Fruit fly (Drosophila melanogaster) whole organism, embryonic: ENCODE data around the gene Pax.

Source experiments
- Adf1 ChIP-seq: fragments of 200-800 bp; sonication (Bioruptor generic); IDR thresholded peaks from 2 replicates; pipeline ENCODE4 v1.3.6; 2022; ENCODE audit warnings: missing biosample characterization, missing genetic modification characterization
- Asciz ChIP-seq: fragments of 200-800 bp; sonication (Bioruptor generic); optimal IDR thresholded peaks from 2 replicates; lab custom pipeline; 2017; ENCODE audit warnings: missing biosample characterization, mild to moderate bottlenecking, missing genetic modification characterization, missing genetic modification reagents
- CG11093 ChIP-seq: fragments of 200-800 bp; sonication (Bioruptor generic); IDR thresholded peaks from 3 replicates; pipeline ENCODE4 v1.3.6; 2022; ENCODE audit warnings: missing biosample characterization, missing genetic modification characterization
- CG11560 ChIP-seq: fragments of 200-800 bp; sonication (Bioruptor generic); IDR thresholded peaks from 3 replicates; pipeline ENCODE4 v1.3.6; 2022; ENCODE audit warnings: missing biosample characterization, missing genetic modification characterization
- CG12071 ChIP-seq: fragments of 200-800 bp; sonication (Bioruptor generic); optimal IDR thresholded peaks from 3 replicates; lab custom pipeline; 2018; ENCODE audit warnings: missing biosample characterization, mild to moderate bottlenecking, missing genetic modification characterization
- CG12219 ChIP-seq: fragments of 200-800 bp; sonication (Bioruptor generic); optimal IDR thresholded peaks from 3 replicates; lab custom pipeline; 2018; ENCODE audit warnings: missing biosample characterization, mild to moderate bottlenecking, missing genetic modification characterization
- CG13287 ChIP-seq: fragments of 200-800 bp; sonication (Bioruptor generic); IDR thresholded peaks from 2 replicates; pipeline ENCODE4 v1.3.6; 2022; ENCODE audit warnings: missing biosample characterization, missing genetic modification characterization; ENCODE audit not compliant: partially characterized antibody
- CG15514 ChIP-seq: fragments of 200-800 bp; sonication (Bioruptor generic); optimal IDR thresholded peaks from 3 replicates; lab custom pipeline; 2017; ENCODE audit warnings: missing biosample characterization, missing genetic modification characterization, mild to moderate bottlenecking, moderate library complexity, missing genetic modification reagents
- CG16779 ChIP-seq: fragments of 200-800 bp; sonication (Bioruptor generic); IDR thresholded peaks from 2 replicates; pipeline ENCODE4 v1.3.6; 2022; ENCODE audit warnings: missing biosample characterization, missing genetic modification characterization
- CG17328 ChIP-seq: fragments of 200-800 bp; sonication (Bioruptor generic); IDR thresholded peaks from 2 replicates; pipeline ENCODE4 v1.3.6; 2022; ENCODE audit warnings: missing biosample characterization, missing genetic modification characterization
- CG17829 ChIP-seq: fragments of 200-800 bp; optimal IDR thresholded peaks from 2 replicates; lab custom pipeline; 2019; ENCODE audit warnings: missing biosample characterization, mild to moderate bottlenecking, missing genetic modification characterization, moderate library complexity
- CG17912 ChIP-seq: fragments of 200-800 bp; sonication (Bioruptor generic); optimal IDR thresholded peaks from 2 replicates; lab custom pipeline; 2018; ENCODE audit warnings: missing biosample characterization, mild to moderate bottlenecking, missing genetic modification characterization
- CG1792 ChIP-seq: fragments of 200-800 bp; sonication (Bioruptor generic); optimal IDR thresholded peaks from 2 replicates; lab custom pipeline; 2016; ENCODE audit warnings: missing biosample characterization, missing genetic modification characterization
- CG2120 ChIP-seq: fragments of 200-800 bp; sonication (Bioruptor generic); optimal IDR thresholded peaks from 3 replicates; lab custom pipeline; 2016; ENCODE audit warnings: missing biosample characterization, missing genetic modification characterization
- CG30431 ChIP-seq: fragments of 200-800 bp; sonication (Bioruptor generic); optimal IDR thresholded peaks from 2 replicates; lab custom pipeline; 2017; ENCODE audit warnings: missing biosample characterization, missing genetic modification characterization
- CG31441 ChIP-seq: fragments of 200-800 bp; sonication (Bioruptor generic); IDR thresholded peaks from 2 replicates; pipeline ENCODE4 v1.3.6; 2022; ENCODE audit warnings: missing biosample characterization, missing genetic modification characterization
- CG32772 ChIP-seq: fragments of 200-800 bp; sonication (Bioruptor generic); IDR thresholded peaks from 2 replicates; pipeline ENCODE4 v1.3.6; 2022; ENCODE audit warnings: missing biosample characterization, missing genetic modification characterization
- CG3407 ChIP-seq: fragments of 200-800 bp; sonication (Bioruptor generic); optimal IDR thresholded peaks from 2 replicates; lab custom pipeline; 2018; ENCODE audit warnings: missing biosample characterization, mild to moderate bottlenecking, missing genetic modification characterization
- CG34376 ChIP-seq: fragments of 200-800 bp; sonication (Bioruptor generic); optimal IDR thresholded peaks from 2 replicates; lab custom pipeline; 2018; ENCODE audit warnings: missing biosample characterization, mild to moderate bottlenecking, missing genetic modification characterization
- CG3995 ChIP-seq: fragments of 200-800 bp; sonication (Bioruptor generic); optimal IDR thresholded peaks from 3 replicates; lab custom pipeline; 2016; ENCODE audit warnings: missing biosample characterization, missing genetic modification characterization
- CG6654 ChIP-seq: fragments of 200-800 bp; sonication (Bioruptor generic); optimal IDR thresholded peaks from 2 replicates; lab custom pipeline; 2017; ENCODE audit warnings: missing biosample characterization, mild to moderate bottlenecking, missing genetic modification characterization
- CG6813 ChIP-seq: fragments of 200-800 bp; sonication (Bioruptor generic); optimal IDR thresholded peaks from 2 replicates; lab custom pipeline; 2017; ENCODE audit warnings: missing biosample characterization, missing genetic modification characterization, mild to moderate bottlenecking, moderate library complexity, missing genetic modification reagents
- CG8281 ChIP-seq: fragments of 200-800 bp; sonication (Bioruptor generic); optimal IDR thresholded peaks from 2 replicates; lab custom pipeline; 2018; ENCODE audit warnings: missing biosample characterization, mild to moderate bottlenecking, missing genetic modification characterization, moderate library complexity
- E2f2 ChIP-seq: fragments of 200-800 bp; sonication (Bioruptor generic); IDR thresholded peaks from 2 replicates; pipeline ENCODE4 v1.3.6; 2022; ENCODE audit warnings: missing biosample characterization, missing genetic modification characterization
- HLH4C ChIP-seq: fragments of 200-800 bp; sonication (Bioruptor generic); IDR thresholded peaks from 3 replicates; pipeline ENCODE4 v1.3.6; 2022; ENCODE audit warnings: missing biosample characterization, missing genetic modification characterization; ENCODE audit not compliant: partially characterized antibody
- HLH54F ChIP-seq: fragments of 200-800 bp; sonication (Bioruptor generic); optimal IDR thresholded peaks from 3 replicates; lab custom pipeline; 2016; ENCODE audit warnings: missing biosample characterization, missing genetic modification characterization
- Hr39 ChIP-seq: fragments of >200 bp; optimal IDR thresholded peaks from 2 replicates; lab custom pipeline; 2017
- MTF-1 ChIP-seq: fragments of 200-800 bp; sonication (Bioruptor generic); optimal IDR thresholded peaks from 2 replicates; lab custom pipeline; 2018; ENCODE audit warnings: missing biosample characterization, mild to moderate bottlenecking, missing genetic modification characterization, borderline replicate concordance
- NC2α ChIP-seq: fragments of 200-800 bp; sonication (Bioruptor generic); optimal IDR thresholded peaks from 2 replicates; lab custom pipeline; 2016; ENCODE audit warnings: missing biosample characterization, missing genetic modification characterization
- Nf-YA ChIP-seq: fragments of 200-800 bp; sonication (Bioruptor generic); IDR thresholded peaks from 2 replicates; pipeline ENCODE4 v1.3.6; 2022; ENCODE audit warnings: missing biosample characterization, missing genetic modification characterization
- Opbp ChIP-seq: fragments of 200-800 bp; sonication (Bioruptor generic); IDR thresholded peaks from 3 replicates; pipeline ENCODE4 v1.3.6; 2022; ENCODE audit warnings: missing biosample characterization, missing genetic modification characterization; ENCODE audit not compliant: partially characterized antibody
- Taf1 ChIP-seq: fragments of 200-800 bp; sonication (Bioruptor generic); IDR thresholded peaks from 2 replicates; pipeline ENCODE4 v1.3.6; 2022; ENCODE audit warnings: missing biosample characterization, missing genetic modification characterization
- Trl ChIP-seq, 3 experiments: fragments of >200 bp in 2 of 3; fragments of 200-800 bp in 1 of 3; sonication (Bioruptor generic) in 1 of 3; optimal IDR thresholded peaks; 2 replicates in 1 of 3; 3 replicates in 2 of 3; lab custom pipeline; 2016 to 2017; ENCODE audit warnings: missing biosample characterization in 1 of 3, missing genetic modification characterization in 1 of 3
- aop ChIP-seq: fragments of 200-800 bp; sonication (Bioruptor generic); IDR thresholded peaks from 2 replicates; pipeline ENCODE4 v1.3.6; 2022; ENCODE audit warnings: missing biosample characterization, missing genetic modification characterization
- bigmax ChIP-seq: fragments of 200-800 bp; sonication (Bioruptor generic); optimal IDR thresholded peaks from 2 replicates; lab custom pipeline; 2018; ENCODE audit warnings: missing biosample characterization, mild to moderate bottlenecking, missing genetic modification characterization
- btn ChIP-seq: fragments of 200-800 bp; sonication (Bioruptor generic); optimal IDR thresholded peaks from 2 replicates; lab custom pipeline; 2016; ENCODE audit warnings: missing biosample characterization, missing genetic modification characterization
- cad ChIP-seq: fragments of >200 bp; optimal IDR thresholded peaks from 2 replicates; lab custom pipeline; 2017; ENCODE audit warnings: missing biosample characterization, missing genetic modification characterization
- da ChIP-seq: fragments of 200-800 bp; sonication (Bioruptor generic); optimal IDR thresholded peaks from 2 replicates; lab custom pipeline; 2016; ENCODE audit warnings: missing biosample characterization, missing genetic modification characterization
- en ChIP-seq: fragments of 200-800 bp; sonication (Bioruptor generic); optimal IDR thresholded peaks from 2 replicates; lab custom pipeline; 2016; ENCODE audit warnings: missing biosample characterization, missing genetic modification characterization
- eve ChIP-seq, 2 experiments: fragments of >200 bp; optimal IDR thresholded peaks; 2 replicates each; lab custom pipeline; 2017; ENCODE audit warnings: missing biosample characterization in 2 of 2, missing genetic modification characterization in 2 of 2
- fd102C ChIP-seq: fragments of 200-800 bp; sonication (Bioruptor generic); optimal IDR thresholded peaks from 2 replicates; lab custom pipeline; 2018; ENCODE audit warnings: missing biosample characterization, mild to moderate bottlenecking, missing genetic modification characterization, moderate library complexity
- gcm ChIP-seq: fragments of 200-800 bp; sonication (Bioruptor generic); optimal IDR thresholded peaks from 2 replicates; lab custom pipeline; 2019; ENCODE audit warnings: missing biosample characterization, mild to moderate bottlenecking, missing genetic modification characterization, moderate library complexity
- gro ChIP-seq: fragments of 200-800 bp; sonication (Bioruptor generic); optimal IDR thresholded peaks from 2 replicates; lab custom pipeline; 2016; ENCODE audit warnings: missing biosample characterization, missing genetic modification characterization
- klu ChIP-seq: fragments of 200-800 bp; sonication (Bioruptor generic); IDR thresholded peaks from 2 replicates; pipeline ENCODE4 v1.3.6; 2022; ENCODE audit warnings: missing biosample characterization, missing genetic modification characterization
- maf-S ChIP-seq: fragments of 200-800 bp; sonication (Bioruptor generic); optimal IDR thresholded peaks from 2 replicates; lab custom pipeline; 2016; ENCODE audit warnings: missing biosample characterization, missing genetic modification characterization
- pb ChIP-seq: fragments of 200-800 bp; sonication (Bioruptor generic); optimal IDR thresholded peaks from 3 replicates; lab custom pipeline; 2016; ENCODE audit warnings: missing biosample characterization, missing genetic modification characterization
- sc ChIP-seq, 3 experiments: fragments of >200 bp in 2 of 3; fragments of 200-800 bp in 1 of 3; sonication (Bioruptor generic) in 1 of 3; optimal IDR thresholded peaks; 2 replicates in 2 of 3; 3 replicates in 1 of 3; lab custom pipeline; 2017; ENCODE audit warnings: mild to moderate bottlenecking in 1 of 3, missing biosample characterization in 1 of 3, missing genetic modification characterization in 1 of 3, missing genetic modification reagents in 1 of 3
- sens ChIP-seq: fragments of 200-800 bp; sonication (Bioruptor generic); peaks from one replicate; lab custom pipeline; 2016; ENCODE audit warnings: missing biosample characterization, missing genetic modification characterization
- slou ChIP-seq: fragments of 200-800 bp; sonication (Bioruptor generic); optimal IDR thresholded peaks from 3 replicates; lab custom pipeline; 2016; ENCODE audit warnings: missing biosample characterization, missing genetic modification characterization
- z ChIP-seq: fragments of 200-800 bp; sonication (Bioruptor generic); IDR thresholded peaks from 3 replicates; pipeline ENCODE4 v1.3.6; 2022; ENCODE audit warnings: missing biosample characterization, missing genetic modification characterization

Gene Pax

dm6 chr2L:19362734-19363363 is 63.5 kb downstream of the Pax start, which contains the start of gene dnt (continued):
- TF ChIP-seq Adf1 (GFP tag; lab: Robert Waterston, UW): no peak
- TF ChIP-seq CG8281 (tag; lab: Kevin White, UChicago): no peak
- no peak for TF ChIP-seq CG34376 (GFP tag; lab: Kevin White, UChicago)
- no peak for TF ChIP-seq pb (GFP tag; lab: Kevin White, UChicago)
- TF ChIP-seq maf-S: no peak
- TF ChIP-seq CG1792 (GFP tag; lab: Kevin White, UChicago): no peak
- no peak for TF ChIP-seq Hr39 (lab: Kevin White, UChicago)
- no peak for TF ChIP-seq Asciz (GFP tag; lab: Kevin White, UChicago)
- TF ChIP-seq CG11093: no peak
- TF ChIP-seq Trl (optimal IDR thresholded peaks at IDR 0.05; lab: Kevin White, UChicago): peak; percentile 80 to 91
- no peak for TF ChIP-seq Trl (GFP tag; optimal IDR thresholded peaks at IDR 0.05; lab: Kevin White, UChicago)
- no peak for TF ChIP-seq bigmax (GFP tag; lab: Kevin White, UChicago)
- TF ChIP-seq CG16779 (GFP tag; lab: Robert Waterston, UW): no peak
- no peak for TF ChIP-seq CG17328 (GFP tag; lab: Robert Waterston, UW)
- TF ChIP-seq CG12219 (GFP tag; lab: Kevin White, UChicago): no peak
- no peak for TF ChIP-seq klu (GFP tag; lab: Robert Waterston, UW)
- TF ChIP-seq MTF-1 (GFP tag; lab: Kevin White, UChicago): no peak
- TF ChIP-seq gro (GFP tag; lab: Kevin White, UChicago): no peak
- no peak for TF ChIP-seq CG3995
- TF ChIP-seq CG32772: no peak
- 0 out of 3 replicates have a peak, but pooled peaks have one; percentile 38 for TF ChIP-seq HLH4C (GFP tag; lab: Robert Waterston, UW)
- TF ChIP-seq z (GFP tag; lab: Robert Waterston, UW): no peak
- TF ChIP-seq CG30431 (GFP tag; lab: Kevin White, UChicago): no peak
- no peak for TF ChIP-seq fd102C (GFP tag; lab: Kevin White, UChicago)
- TF ChIP-seq CG6813 (GFP tag; lab: Kevin White, UChicago): no peak
- TF ChIP-seq eve (GFP tag; optimal IDR thresholded peaks at IDR 0.05; lab: Kevin White, UChicago): no peak
- no peak for TF ChIP-seq CG12071 (GFP tag; lab: Kevin White, UChicago)
- TF ChIP-seq CG15514 (GFP tag; lab: Kevin White, UChicago): no peak
- TF ChIP-seq sc (optimal IDR thresholded peaks at IDR 0.05; lab: Kevin White, UChicago): no peak
- TF ChIP-seq sc (GFP tag; optimal IDR thresholded peaks at IDR 0.05; lab: Kevin White, UChicago): no peak
- no peak for TF ChIP-seq CG11560 (tag; lab: Robert Waterston, UW)
- TF ChIP-seq CG3407: no peak
- no peak for TF ChIP-seq btn
- peak; percentile 71 for TF ChIP-seq CG6654
- TF ChIP-seq CG31441 (GFP tag; lab: Robert Waterston, UW): no peak
- TF ChIP-seq HLH54F (GFP tag; lab: Kevin White, UChicago): no peak
- no peak for TF ChIP-seq NC2α
- TF ChIP-seq CG13287 (GFP tag; lab: Robert Waterston, UW): peak; percentile 25; the same call in 1 of the 2 replicates
- TF ChIP-seq CG2120 (GFP tag; lab: Kevin White, UChicago): no peak
- TF ChIP-seq Taf1 (GFP tag; lab: Robert Waterston, UW): 0 out of 2 replicates have a peak, but pooled peaks have one; percentile 11
- 0 out of 2 replicates have a peak, but pooled peaks have one; percentile 8 for TF ChIP-seq E2f2
- TF ChIP-seq gcm: peak; percentile 24
- TF ChIP-seq Opbp (GFP tag; lab: Robert Waterston, UW): no peak
- TF ChIP-seq sens (GFP tag; lab: Kevin White, UChicago): peak; percentile 46
- no peak for TF ChIP-seq Nf-YA
- TF ChIP-seq slou (GFP tag; lab: Kevin White, UChicago): no peak
- peak; percentile 44 for TF ChIP-seq cad
- TF ChIP-seq aop (GFP tag; lab: Robert Waterston, UW): no peak
- TF ChIP-seq CG17829 (tag; lab: Kevin White, UChicago): no peak
- TF ChIP-seq en (GFP tag; lab: Kevin White, UChicago): no peak
- TF ChIP-seq CG17912: no peak
- TF ChIP-seq da (GFP tag; lab: Kevin White, UChicago): no peak
